Worm (Caenorhabditis elegans): ENCODE data around the gene gst-11.

ce11 chrX:3650100-3650809 is 16.7 kb upstream of the gst-11 start, which contains the start of the genes sax-1 and R11G1.2:
- TF ChIP-seq nhr-237 (tag; optimal IDR thresholded peaks at IDR 0.05) (no peak), lin-15B (tag; optimal IDR thresholded peaks at IDR 0.05) (peak; percentile 25), unc-39 (tag; optimal IDR thresholded peaks at IDR 0.05) (no peak), pqm-1 (tag; optimal IDR thresholded peaks at IDR 0.05) (no peak), R02D3.7 (tag; optimal IDR thresholded peaks at IDR 0.05) (no peak)
